Fruit fly (Drosophila melanogaster): ENCODE data around the gene CG5447.

DNA sequence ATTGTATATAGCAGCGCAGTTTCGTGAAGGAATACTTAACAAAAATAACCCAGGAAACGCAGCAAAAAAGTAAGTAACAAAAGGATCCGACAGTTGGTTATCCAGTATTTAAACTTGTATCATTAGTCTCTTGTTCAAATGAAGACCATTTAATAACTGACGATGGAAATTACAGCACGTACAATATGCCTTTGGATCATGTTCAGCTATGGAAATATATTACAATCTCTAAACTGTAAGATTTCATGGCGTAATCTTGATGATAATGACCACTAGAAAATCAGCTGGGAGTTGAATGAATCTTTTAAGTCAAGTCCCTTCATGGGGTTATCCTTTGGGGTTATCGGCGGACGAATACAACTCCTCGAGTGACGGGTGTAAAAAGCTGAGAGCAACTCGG, 50.6 kb downstream of the CG5447 start:
- TF ChIP-seq CG8478 (optimal IDR thresholded peaks at IDR 0.05) (no peak), CTCF (optimal IDR thresholded peaks at IDR 0.05) (no peak)
